Fruit fly (Drosophila melanogaster) S2 (cell line): ENCODE results near the gene CG15891.

Experiments
- CG8478 ChIP-seq: fragments of >200 bp; optimal IDR thresholded peaks from 2 replicates; lab custom pipeline; 2018
- CTCF ChIP-seq, 2 experiments: fragments of >200 bp; optimal IDR thresholded peaks; 2 replicates each; lab custom pipeline; 2018

- no peak for TF ChIP-seq CTCF (optimal IDR thresholded peaks at IDR 0.05; lab: Kevin White, UChicago)
- TF ChIP-seq CG8478 (lab: Kevin White, UChicago) = no peak
These were observed 27.2 kb downstream of the CG15891 start, which contains the start of gene Spt6 for dm6 chrX:6267745-6268582.
